Worm (Caenorhabditis elegans) whole organism, L1 larva: ENCODE data around the gene F31F4.17.

ENCODE experiments used
- C16A3.4 ChIP-seq: fragments of 150-350 bp; optimal IDR thresholded peaks from 2 replicates; lab custom pipeline; 2014; ENCODE audit warnings: missing biosample characterization, missing genetic modification characterization
- C34B4.2 ChIP-seq: sonication (generic microtip); optimal IDR thresholded peaks from 2 replicates; lab custom pipeline; 2017; ENCODE audit warnings: mild to moderate bottlenecking, missing genetic modification characterization, missing compliant biosample characterization
- Y116A8C.19 ChIP-seq: sonication (generic microtip); optimal IDR thresholded peaks from 2 replicates; lab custom pipeline; 2016; ENCODE audit warnings: missing compliant biosample characterization, missing genetic modification characterization, borderline replicate concordance
- alr-1 ChIP-seq: fragments of 200-800 bp; sonication (Bioruptor generic); optimal IDR thresholded peaks from 2 replicates; lab custom pipeline; 2018; ENCODE audit warnings: borderline replicate concordance, mild to moderate bottlenecking, missing genetic modification characterization, missing compliant biosample characterization
- aly-2 ChIP-seq: fragments of 150-350 bp; optimal IDR thresholded peaks from 2 replicates; lab custom pipeline; 2014; ENCODE audit warnings: missing biosample characterization, missing genetic modification characterization
- blmp-1 ChIP-seq: fragments of 150-350 bp; optimal IDR thresholded peaks from 2 replicates; lab custom pipeline; 2014; ENCODE audit warnings: missing biosample characterization, missing genetic modification characterization
- ceh-88 ChIP-seq: fragments of 200-800 bp; sonication (Bioruptor generic); IDR thresholded peaks from 2 replicates; pipeline ENCODE4 v1.3.6; 2022; ENCODE audit warnings: missing genetic modification characterization, missing compliant biosample characterization
- dsc-1 ChIP-seq: sonication (generic microtip); optimal IDR thresholded peaks from 2 replicates; lab custom pipeline; 2016; ENCODE audit warnings: mild to moderate bottlenecking, missing genetic modification characterization, missing compliant biosample characterization
- efl-1 ChIP-seq, 4 experiments: fragments of 150-350 bp; optimal IDR thresholded peaks in 3 of 4; peaks in 1 of 4; 1 replicate in 1 of 4; 2 replicates in 3 of 4; lab custom pipeline; 2014; ENCODE audit warnings: missing biosample characterization in 2 of 4, missing genetic modification characterization in 2 of 4, missing genetic modification reagents in 2 of 4
- egl-13 ChIP-seq: sonication (generic microtip); optimal IDR thresholded peaks from 2 replicates; lab custom pipeline; 2016; ENCODE audit warnings: missing genotype, missing genetic modification reagents, missing genetic modification characterization, missing compliant biosample characterization
- ets-5 ChIP-seq: fragments of 200-800 bp; sonication (Bioruptor generic); IDR thresholded peaks from 2 replicates; pipeline ENCODE4 v1.3.6; 2022; ENCODE audit warnings: missing genetic modification characterization, missing compliant biosample characterization
- fkh-8 ChIP-seq: sonication (generic microtip); optimal IDR thresholded peaks from 2 replicates; lab custom pipeline; 2016; ENCODE audit warnings: mild to moderate bottlenecking, missing genetic modification characterization, missing compliant biosample characterization
- hlh-4 ChIP-seq: sonication (generic microtip); optimal IDR thresholded peaks from 2 replicates; lab custom pipeline; 2016; ENCODE audit warnings: mild to moderate bottlenecking, missing genetic modification characterization, missing compliant biosample characterization
- isw-1 ChIP-seq: fragments of 200-800 bp; sonication (Bioruptor generic); IDR thresholded peaks from 2 replicates; pipeline ENCODE4 v1.3.6; 2022; ENCODE audit warnings: missing genetic modification characterization, missing compliant biosample characterization
- lin-14 ChIP-seq: fragments of 200-800 bp; sonication (Bioruptor generic); optimal IDR thresholded peaks from 2 replicates; lab custom pipeline; 2018; ENCODE audit warnings: mild to moderate bottlenecking, missing genetic modification characterization, moderate library complexity, missing compliant biosample characterization
- lin-15B ChIP-seq: fragments of 150-350 bp; sonication (generic microtip); optimal IDR thresholded peaks from 3 replicates; lab custom pipeline; 2014; ENCODE audit warnings: missing biosample characterization, missing genetic modification characterization
- lin-35 ChIP-seq, 2 experiments: fragments of 150-350 bp; optimal IDR thresholded peaks; 2 replicates each; lab custom pipeline; 2014; ENCODE audit warnings: missing biosample characterization in 2 of 2, missing genetic modification characterization in 2 of 2, missing genetic modification reagents in 2 of 2
- lsy-2 ChIP-seq, 2 experiments: fragments of 150-350 bp; optimal IDR thresholded peaks; 2 replicates each; lab custom pipeline; 2014; ENCODE audit warnings: missing biosample characterization in 2 of 2, missing genetic modification characterization in 2 of 2
- mab-9 ChIP-seq: fragments of 200-800 bp; sonication (Bioruptor generic); IDR thresholded peaks from 2 replicates; pipeline ENCODE4 v1.3.6; 2022; ENCODE audit warnings: missing genetic modification reagents, missing genetic modification characterization, missing compliant biosample characterization
- mdl-1 ChIP-seq, 2 experiments: fragments of 150-350 bp; optimal IDR thresholded peaks; 2 replicates each; lab custom pipeline; 2014 to 2017; ENCODE audit warnings: missing biosample characterization in 2 of 2, missing genetic modification characterization in 2 of 2, inconsistent platforms in 1 of 2
- mep-1 ChIP-seq: fragments of 150-350 bp; optimal IDR thresholded peaks from 2 replicates; lab custom pipeline; 2014; ENCODE audit warnings: missing biosample characterization, missing genetic modification characterization
- nhr-12 ChIP-seq: sonication (generic microtip); optimal IDR thresholded peaks from 2 replicates; lab custom pipeline; 2017; ENCODE audit warnings: missing biosample characterization, missing genetic modification characterization
- nhr-19 ChIP-seq: fragments of 200-800 bp; sonication (Bioruptor generic); conservative IDR thresholded peaks from 2 replicates; pipeline ENCODE4 v1.3.6; 2022; ENCODE audit warnings: missing genetic modification characterization, missing compliant biosample characterization
- nhr-20 ChIP-seq: sonication (generic microtip); optimal IDR thresholded peaks from 2 replicates; lab custom pipeline; 2016; ENCODE audit warnings: mild to moderate bottlenecking, missing genetic modification characterization, missing compliant biosample characterization
- nhr-71 ChIP-seq: sonication (generic microtip); optimal IDR thresholded peaks from 2 replicates; lab custom pipeline; 2016; ENCODE audit warnings: mild to moderate bottlenecking, missing genetic modification characterization, moderate library complexity, missing compliant biosample characterization
- nhr-76 ChIP-seq: sonication (generic microtip); optimal IDR thresholded peaks from 2 replicates; lab custom pipeline; 2017; ENCODE audit warnings: missing biosample characterization, missing genetic modification characterization
- nhr-84 ChIP-seq: sonication (generic microtip); optimal IDR thresholded peaks from 2 replicates; lab custom pipeline; 2017; ENCODE audit warnings: missing biosample characterization, missing genetic modification characterization
- nhr-85 ChIP-seq: sonication (generic microtip); peaks from one replicate; lab custom pipeline; 2016; ENCODE audit warnings: missing genetic modification characterization, inconsistent platforms, missing compliant biosample characterization
- pqm-1 ChIP-seq: sonication (generic microtip); optimal IDR thresholded peaks from 3 replicates; lab custom pipeline; 2017; ENCODE audit warnings: missing biosample characterization, missing genetic modification characterization
- skn-1 ChIP-seq: fragments of 150-350 bp; optimal IDR thresholded peaks from 2 replicates; lab custom pipeline; 2014; ENCODE audit warnings: missing biosample characterization, missing genetic modification characterization
- snpc-4 ChIP-seq: fragments of 150-350 bp; optimal IDR thresholded peaks from 2 replicates; lab custom pipeline; 2014; ENCODE audit warnings: missing biosample characterization, missing genetic modification characterization
- snu-23 ChIP-seq: sonication (generic microtip); optimal IDR thresholded peaks from 2 replicates; lab custom pipeline; 2016; ENCODE audit warnings: missing genetic modification characterization, missing compliant biosample characterization
- swsn-7 ChIP-seq: sonication (generic microtip); optimal IDR thresholded peaks from 2 replicates; lab custom pipeline; 2016; ENCODE audit warnings: missing genetic modification characterization, missing compliant biosample characterization
- unc-130 ChIP-seq: fragments of 150-350 bp; optimal IDR thresholded peaks from 2 replicates; lab custom pipeline; 2017; ENCODE audit warnings: missing biosample characterization, missing genetic modification characterization, inconsistent platforms
- unc-30 ChIP-seq: sonication (generic microtip); optimal IDR thresholded peaks from 2 replicates; lab custom pipeline; 2017; ENCODE audit warnings: missing biosample characterization, missing genetic modification characterization
- unc-62 ChIP-seq: fragments of 150-350 bp; optimal IDR thresholded peaks from 2 replicates; lab custom pipeline; 2014; ENCODE audit warnings: missing biosample characterization, missing genetic modification reagents, missing genetic modification characterization
- unc-86 ChIP-seq: sonication (generic microtip); optimal IDR thresholded peaks from 2 replicates; lab custom pipeline; 2016; ENCODE audit warnings: missing genetic modification characterization, missing compliant biosample characterization
- unc-98 ChIP-seq: fragments of 200-800 bp; sonication (Bioruptor generic); IDR thresholded peaks from 2 replicates; pipeline ENCODE4 v1.3.6; 2022; ENCODE audit warnings: missing genetic modification characterization, missing compliant biosample characterization
- xbp-1 ChIP-seq: sonication (generic microtip); optimal IDR thresholded peaks from 2 replicates; lab custom pipeline; 2016; ENCODE audit warnings: missing genetic modification characterization, missing compliant biosample characterization
- ztf-11 ChIP-seq, 2 experiments: sonication (generic microtip); optimal IDR thresholded peaks; 2 replicates each; lab custom pipeline; 2016 to 2017; ENCODE audit warnings: missing genetic modification characterization in 2 of 2, missing biosample characterization in 1 of 2, missing compliant biosample characterization in 1 of 2
- ztf-4 ChIP-seq: fragments of 150-350 bp; optimal IDR thresholded peaks from 2 replicates; lab custom pipeline; 2014; ENCODE audit warnings: missing biosample characterization, missing genetic modification characterization

Gene F31F4.17

DNA sequence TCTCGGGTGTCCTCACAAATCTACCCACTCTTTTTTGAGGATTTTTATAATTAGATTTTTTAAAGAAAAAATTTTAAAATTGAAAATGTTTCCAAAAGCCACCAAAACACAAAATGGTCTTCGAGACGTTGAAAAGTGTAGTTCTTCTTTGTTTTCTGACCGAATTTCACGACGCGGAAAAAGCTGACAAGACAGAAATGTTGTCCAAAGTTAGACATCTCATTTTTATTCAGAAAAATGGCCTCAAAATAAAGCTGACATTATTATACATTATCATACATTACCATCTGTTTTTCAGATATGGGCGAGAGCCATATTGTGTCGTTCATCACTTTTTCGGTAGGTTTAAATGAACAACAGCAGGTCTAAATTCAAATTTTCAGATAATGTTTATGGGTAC lies 19.6 kb upstream of the F31F4.17 start, which contains the start of gene srx-22:
Gene srx-22 (plus strand): TSS at position 301 of the 400 bp plus-strand sequence.
- TF ChIP-seq ceh-88 (GFP tag; lab: Robert Waterston, UW): no peak
- no peak for TF ChIP-seq efl-1 (optimal IDR thresholded peaks at IDR 0.05; lab: Kevin White, UChicago)
- TF ChIP-seq efl-1 (GFP tag; optimal IDR thresholded peaks at IDR 0.05 in 1 of 2; lab: Kevin White, UChicago): peak in 1 of 2 experiments; percentile 65

DNA sequence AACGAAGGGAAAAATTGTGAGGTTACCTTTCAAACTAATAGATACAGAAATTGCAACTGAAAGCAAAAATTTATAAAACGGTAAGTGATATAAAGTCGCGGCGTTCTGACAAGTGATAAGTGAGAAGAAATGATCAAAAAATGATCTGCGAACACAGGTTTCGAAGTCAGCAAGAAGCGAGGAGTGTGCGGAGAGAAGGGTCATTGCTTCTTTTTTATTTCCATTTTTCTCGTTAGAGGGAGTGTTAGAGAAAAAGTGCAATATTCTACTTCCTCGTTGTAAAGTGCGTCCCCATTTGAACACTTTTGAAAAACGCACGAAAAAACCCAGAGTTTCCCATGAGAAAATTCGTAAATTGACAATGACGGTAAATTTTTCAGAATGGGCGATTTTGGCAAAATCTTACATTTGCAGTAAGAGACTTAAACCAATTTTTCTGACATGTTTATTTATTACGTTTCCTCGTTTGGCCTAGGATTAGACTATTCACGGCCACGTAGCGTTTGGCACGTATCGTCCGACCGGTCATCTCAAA lies 16.5 kb upstream of the F31F4.17 start, which contains the start of the genes fbxa-72 and srx-21:
Gene fbxa-72 (minus strand): TSS at position 204 of the 535 bp plus-strand sequence.
Gene srx-21 (plus strand): TSS at position 485 of the 535 bp plus-strand sequence.
- peak; percentile 23 for TF ChIP-seq nhr-85 (tag; lab: Kevin White, UChicago)
- peak; percentile 50 for TF ChIP-seq blmp-1 (tag; lab: Kevin White, UChicago)
- no peak for TF ChIP-seq unc-98

DNA sequence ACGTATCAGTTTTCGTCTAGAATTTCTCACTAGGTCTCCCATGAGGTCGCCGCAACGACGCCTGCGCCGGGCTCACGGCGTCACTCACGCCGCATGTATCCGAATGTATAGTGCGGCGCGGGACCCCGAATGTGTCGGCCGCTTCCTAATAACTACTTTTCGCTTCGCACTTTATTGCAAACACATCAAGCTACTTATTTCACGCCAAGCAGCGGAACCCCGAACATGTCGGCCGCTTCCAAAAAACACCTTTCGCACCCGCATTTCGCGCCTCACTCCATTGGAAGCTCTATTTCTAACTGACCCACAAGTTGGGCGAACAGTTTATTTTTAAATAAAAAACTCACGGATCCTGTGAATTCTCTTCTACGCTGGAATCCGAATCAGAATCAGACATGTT lies 16.0 kb upstream of the F31F4.17 start:
- no peak for TF ChIP-seq nhr-76 (tag; lab: Kevin White, UChicago)
- peak; percentile 27 for TF ChIP-seq snpc-4 (tag; lab: Kevin White, UChicago)
- TF ChIP-seq, all 84 proteins: peak for 1

DNA sequence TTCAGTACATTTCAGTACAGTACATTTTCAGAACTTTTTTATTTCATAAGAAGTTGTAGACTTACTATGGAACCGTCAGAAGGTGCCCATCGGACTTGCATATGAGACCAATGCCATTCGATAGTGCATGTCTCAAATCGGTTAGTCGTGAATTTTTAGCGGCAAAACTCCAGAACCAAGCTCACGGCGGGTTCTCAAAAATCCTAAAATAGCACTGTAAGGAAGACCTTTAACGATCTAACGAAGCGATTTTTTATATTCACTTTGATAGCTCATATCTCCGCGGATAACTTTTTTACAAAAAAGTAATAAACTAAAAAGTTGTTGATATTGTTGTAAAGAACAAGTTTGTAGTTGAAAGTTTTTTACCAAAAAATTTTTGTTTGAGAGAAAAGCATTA lies 14.1 kb upstream of the F31F4.17 start, which contains the start of gene sru-25:
Gene sru-25 (minus strand): TSS at position 101 of the 400 bp plus-strand sequence.
- no peak for TF ChIP-seq blmp-1 (tag; lab: Kevin White, UChicago)
- no peak for TF ChIP-seq C34B4.2 (tag; lab: Kevin White, UChicago)
- TF ChIP-seq, all 84 proteins: peak for 0

DNA sequence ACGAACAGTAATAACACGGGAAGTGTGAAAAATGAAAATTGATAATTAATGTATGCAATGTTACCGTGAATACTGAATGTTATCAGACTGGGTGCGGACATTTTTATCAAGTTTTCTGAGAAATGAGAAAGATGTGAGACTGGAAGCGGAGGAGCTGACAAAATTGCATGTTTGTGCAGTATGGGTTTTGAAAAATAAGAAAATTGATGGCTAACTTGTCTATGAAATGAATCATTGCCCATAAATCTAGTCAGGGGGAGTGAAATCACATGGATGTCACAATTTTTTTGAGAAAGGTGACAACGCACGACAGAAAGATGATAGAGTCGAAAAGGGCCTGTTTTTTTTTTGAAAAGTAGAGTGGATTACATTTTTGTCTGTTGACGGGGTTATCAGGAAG lies 11.2 kb upstream of the F31F4.17 start, which contains the start of gene sru-24:
Gene sru-24 (minus strand): TSS at position 101 of the 400 bp plus-strand sequence.
- TF ChIP-seq nhr-19 (no peak), swsn-7 (tag; lab: Kevin White, UChicago) (no peak), C16A3.4 (tag; lab: Kevin White, UChicago) (no peak), nhr-84 (tag; lab: Kevin White, UChicago) (no peak), nhr-85 (tag; lab: Kevin White, UChicago) (peak; percentile 6)
- TF ChIP-seq, all 84 proteins: peak for 1

DNA sequence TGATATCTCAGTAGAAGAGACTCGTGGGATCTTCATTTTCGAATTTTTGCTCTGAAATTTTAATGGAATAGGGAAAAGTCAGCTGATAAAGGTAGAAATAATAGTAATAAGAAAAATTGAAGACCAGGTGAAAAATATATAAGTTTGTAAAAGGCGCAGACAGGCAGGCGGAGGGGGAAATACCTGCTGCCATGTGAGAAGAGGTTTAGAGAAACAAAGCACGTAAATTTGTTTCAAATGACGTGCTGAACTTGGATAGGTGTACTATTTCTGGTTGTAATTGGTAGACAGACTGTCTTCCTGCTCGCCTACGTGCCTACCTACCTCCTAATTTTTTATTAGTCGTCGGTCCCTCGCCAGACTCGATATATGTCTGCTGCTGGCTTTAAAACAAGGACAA lies 7.3 kb upstream of the F31F4.17 start, which contains the start of gene nhr-180:
Gene nhr-180 (minus strand): TSS at position 52 of the 400 bp plus-strand sequence.
- TF ChIP-seq hlh-4 (tag; lab: Kevin White, UChicago) (no peak), ztf-11 (tag; optimal IDR thresholded peaks at IDR 0.05; lab: Kevin White, UChicago) (no peak), nhr-71 (tag; lab: Kevin White, UChicago) (no peak), nhr-19 (0 out of 2 replicates have a peak, but pooled peaks have one; percentile 7), mep-1 (no peak), skn-1 (peak; percentile 0), lin-14 (GFP tag; lab: Kevin White, UChicago) (no peak), dsc-1 (tag; lab: Kevin White, UChicago) (no peak), fkh-8 (tag; lab: Kevin White, UChicago) (no peak), unc-130 (no peak), xbp-1 (tag; lab: Kevin White, UChicago) (peak; percentile 17), blmp-1 (tag; lab: Kevin White, UChicago) (peak; percentile 29), unc-86 (no peak), alr-1 (tag; lab: Kevin White, UChicago) (no peak), ets-5 (no peak), snu-23 (GFP tag; lab: Kevin White, UChicago) (peak; percentile 27), unc-30 (tag; lab: Kevin White, UChicago) (no peak), unc-98 (no peak), mab-9 (GFP tag; lab: Robert Waterston, UW) (no peak), ztf-4 (tag; lab: Kevin White, UChicago) (no peak), nhr-76 (tag; lab: Kevin White, UChicago) (no peak), lin-15B (tag; lab: Kevin White, UChicago) (no peak), pqm-1 (tag; lab: Kevin White, UChicago) (no peak), lin-35 (GFP tag; optimal IDR thresholded peaks at IDR 0.05; lab: Kevin White, UChicago) (peak in 1 of 2 experiments; percentile 52), unc-62 (GFP tag; lab: Kevin White, UChicago) (no peak), lsy-2 (tag; optimal IDR thresholded peaks at IDR 0.05; lab: Kevin White, UChicago) (no peak), aly-2 (no peak), egl-13 (no peak), nhr-20 (tag; lab: Kevin White, UChicago) (peak; percentile 14), nhr-12 (tag; lab: Kevin White, UChicago) (no peak), isw-1 (GFP tag; lab: Robert Waterston, UW) (no peak), Y116A8C.19 (tag; lab: Kevin White, UChicago) (no peak), mdl-1 (tag; optimal IDR thresholded peaks at IDR 0.05; lab: Kevin White, UChicago) (peak in 1 of 2 experiments; percentile 61)
